Fruit fly (Drosophila melanogaster) whole organism, embryonic: Measurements from ENCODE around the gene Osi17.

Experiments
- Antp ChIP-seq: fragments of 200-800 bp; sonication (Bioruptor generic); optimal IDR thresholded peaks from 3 replicates; lab custom pipeline; 2016; ENCODE audit warnings: missing biosample characterization, missing genetic modification characterization
- Atf-2 ChIP-seq: fragments of 200-800 bp; sonication (Bioruptor generic); optimal IDR thresholded peaks from 2 replicates; lab custom pipeline; 2016; ENCODE audit warnings: missing biosample characterization, missing genetic modification characterization
- BEAF-32 ChIP-seq: fragments of 200-800 bp; sonication (Bioruptor generic); optimal IDR thresholded peaks from 3 replicates; lab custom pipeline; 2017; ENCODE audit warnings: missing biosample characterization, missing genetic modification characterization, mild to moderate bottlenecking, moderate library complexity, missing genetic modification reagents
- CG13775 ChIP-seq: fragments of 200-800 bp; sonication (Bioruptor generic); optimal IDR thresholded peaks from 3 replicates; lab custom pipeline; 2017; ENCODE audit warnings: missing biosample characterization, mild to moderate bottlenecking, missing genetic modification characterization
- CG1603 ChIP-seq: fragments of 200-800 bp; sonication (Bioruptor generic); optimal IDR thresholded peaks from 2 replicates; lab custom pipeline; 2019; ENCODE audit warnings: missing biosample characterization, mild to moderate bottlenecking, missing genetic modification characterization, moderate library complexity
- CG16779 ChIP-seq: fragments of 200-800 bp; sonication (Bioruptor generic); IDR thresholded peaks from 2 replicates; pipeline ENCODE4 v1.3.6; 2022; ENCODE audit warnings: missing biosample characterization, missing genetic modification characterization
- CG16863 ChIP-seq: fragments of 200-800 bp; sonication (Bioruptor generic); optimal IDR thresholded peaks from 3 replicates; lab custom pipeline; 2016; ENCODE audit warnings: missing biosample characterization, missing genetic modification characterization
- CG17361 ChIP-seq: fragments of 200-800 bp; sonication (Bioruptor generic); IDR thresholded peaks from 3 replicates; pipeline ENCODE4 v1.3.6; 2022; ENCODE audit warnings: missing biosample characterization, missing genetic modification characterization
- CG17912 ChIP-seq: fragments of 200-800 bp; sonication (Bioruptor generic); optimal IDR thresholded peaks from 2 replicates; lab custom pipeline; 2018; ENCODE audit warnings: missing biosample characterization, mild to moderate bottlenecking, missing genetic modification characterization
- CG1832 ChIP-seq: fragments of 200-800 bp; sonication (Bioruptor generic); optimal IDR thresholded peaks from 2 replicates; lab custom pipeline; 2017; ENCODE audit warnings: missing biosample characterization, mild to moderate bottlenecking, missing genetic modification characterization, inconsistent platforms
- CG2712 ChIP-seq: fragments of 200-800 bp; optimal IDR thresholded peaks from 3 replicates; lab custom pipeline; 2019; ENCODE audit warnings: missing biosample characterization, mild to moderate bottlenecking, missing genetic modification characterization, moderate library complexity
- CG2889 ChIP-seq: fragments of 200-800 bp; sonication (Bioruptor generic); IDR thresholded peaks from 3 replicates; pipeline ENCODE4 v1.3.6; 2022; ENCODE audit warnings: missing biosample characterization, missing genetic modification characterization
- CG30020 ChIP-seq: fragments of 200-800 bp; optimal IDR thresholded peaks from 2 replicates; lab custom pipeline; 2019; ENCODE audit warnings: missing biosample characterization, mild to moderate bottlenecking, missing genetic modification characterization, moderate library complexity
- CG3838 ChIP-seq: fragments of 200-800 bp; sonication (Bioruptor generic); optimal IDR thresholded peaks from 3 replicates; lab custom pipeline; 2016; ENCODE audit warnings: missing biosample characterization, missing genetic modification characterization
- CG4730 ChIP-seq: fragments of 200-800 bp; sonication (Bioruptor generic); IDR thresholded peaks from 2 replicates; pipeline ENCODE4 v1.3.6; 2022; ENCODE audit warnings: missing biosample characterization, missing genetic modification characterization
- CG9215 ChIP-seq: fragments of 200-800 bp; sonication (Bioruptor generic); IDR thresholded peaks from 2 replicates; pipeline ENCODE4 v1.3.6; 2022; ENCODE audit warnings: missing biosample characterization, missing genetic modification characterization
- CG9876 ChIP-seq: fragments of 200-800 bp; sonication (Bioruptor generic); optimal IDR thresholded peaks from 2 replicates; lab custom pipeline; 2016; ENCODE audit warnings: missing biosample characterization, missing genetic modification characterization
- CkIIα-i1 ChIP-seq: fragments of 200-800 bp; sonication (Bioruptor generic); IDR thresholded peaks from 2 replicates; pipeline ENCODE4 v1.3.6; 2022; ENCODE audit warnings: missing biosample characterization, missing genetic modification characterization
- Dip2 ChIP-seq: fragments of 200-800 bp; sonication (Bioruptor generic); IDR thresholded peaks from 2 replicates; pipeline ENCODE4 v1.3.6; 2022; ENCODE audit warnings: missing biosample characterization, missing genetic modification characterization
- Dll ChIP-seq: fragments of 200-800 bp; sonication (Bioruptor generic); IDR thresholded peaks from 4 replicates; pipeline ENCODE4 v1.3.6; 2022; ENCODE audit warnings: missing biosample characterization, missing genetic modification characterization; ENCODE audit not compliant: partially characterized antibody
- Eip74EF ChIP-seq, 2 experiments: fragments of 200-800 bp in 1 of 2; fragments of >200 bp in 1 of 2; sonication (Bioruptor generic) in 1 of 2; optimal IDR thresholded peaks; 2 replicates each; lab custom pipeline; 2017 to 2019; ENCODE audit warnings: missing biosample characterization in 2 of 2, missing genetic modification characterization in 2 of 2, mild to moderate bottlenecking in 1 of 2, moderate library complexity in 1 of 2
- Hr51 ChIP-seq, 2 experiments: fragments of 200-800 bp; sonication (Bioruptor generic); optimal IDR thresholded peaks; 2 replicates in 1 of 2; 3 replicates in 1 of 2; lab custom pipeline; 2016 to 2018; ENCODE audit warnings: missing biosample characterization in 2 of 2, missing genetic modification characterization in 2 of 2, mild to moderate bottlenecking in 1 of 2, moderate library complexity in 1 of 2
- Hr78 ChIP-seq, 2 experiments: fragments of 200-800 bp in 1 of 2; fragments of >200 bp in 1 of 2; sonication (Bioruptor generic) in 1 of 2; optimal IDR thresholded peaks; 2 replicates each; lab custom pipeline; 2017 to 2019; ENCODE audit warnings: missing biosample characterization in 2 of 2, missing genetic modification characterization in 2 of 2, mild to moderate bottlenecking in 1 of 2, moderate library complexity in 1 of 2
- Jarid2 ChIP-seq: fragments of 200-800 bp; sonication (Bioruptor generic); optimal IDR thresholded peaks from 3 replicates; lab custom pipeline; 2017; ENCODE audit warnings: mild to moderate bottlenecking, missing biosample characterization, missing genetic modification reagents, missing genetic modification characterization
- Med ChIP-seq: fragments of 200-800 bp; sonication (Bioruptor generic); peaks from one replicate; lab custom pipeline; 2016; ENCODE audit warnings: missing biosample characterization, missing genetic modification characterization, mild to moderate bottlenecking, inconsistent platforms, moderate library complexity
- Sox100B ChIP-seq: fragments of 200-800 bp; sonication (Bioruptor generic); optimal IDR thresholded peaks from 3 replicates; lab custom pipeline; 2018; ENCODE audit warnings: missing biosample characterization, mild to moderate bottlenecking, missing genetic modification characterization
- Spps ChIP-seq: fragments of 200-800 bp; sonication (Bioruptor generic); optimal IDR thresholded peaks from 2 replicates; lab custom pipeline; 2018; ENCODE audit warnings: missing biosample characterization, mild to moderate bottlenecking, missing genetic modification characterization
- TFAM ChIP-seq: fragments of 200-800 bp; sonication (Bioruptor generic); optimal IDR thresholded peaks from 2 replicates; lab custom pipeline; 2017; ENCODE audit warnings: missing biosample characterization, missing genetic modification characterization, inconsistent platforms
- Xrp1 ChIP-seq: fragments of 200-800 bp; sonication (Bioruptor generic); IDR thresholded peaks from 2 replicates; pipeline ENCODE4 v1.3.6; 2022; ENCODE audit warnings: missing biosample characterization, missing genetic modification characterization
- chinmo ChIP-seq: fragments of 200-800 bp; sonication (Bioruptor generic); IDR thresholded peaks from 4 replicates; pipeline ENCODE4 v1.3.6; 2022; ENCODE audit warnings: missing biosample characterization, missing genetic modification characterization; ENCODE audit not compliant: partially characterized antibody
- chm ChIP-seq: fragments of 200-800 bp; sonication (Bioruptor generic); IDR thresholded peaks from 2 replicates; pipeline ENCODE4 v1.3.6; 2022; ENCODE audit warnings: missing biosample characterization, missing genetic modification characterization
- dm ChIP-seq: fragments of 200-800 bp; sonication (Bioruptor generic); optimal IDR thresholded peaks from 3 replicates; lab custom pipeline; 2016; ENCODE audit warnings: missing biosample characterization, missing genetic modification characterization
- dmrt11E ChIP-seq: fragments of 200-800 bp; sonication (Bioruptor generic); optimal IDR thresholded peaks from 3 replicates; lab custom pipeline; 2018; ENCODE audit warnings: missing biosample characterization, mild to moderate bottlenecking, missing genetic modification characterization, moderate library complexity
- dysf ChIP-seq: fragments of 200-800 bp; sonication (Bioruptor generic); IDR thresholded peaks from 3 replicates; pipeline ENCODE4 v1.3.6; 2022; ENCODE audit warnings: missing biosample characterization, missing genetic modification characterization
- emc ChIP-seq: fragments of 200-800 bp; sonication (Bioruptor generic); optimal IDR thresholded peaks from 2 replicates; lab custom pipeline; 2016; ENCODE audit warnings: missing biosample characterization, missing genetic modification characterization
- eyg ChIP-seq: fragments of 200-800 bp; sonication (Bioruptor generic); optimal IDR thresholded peaks from 3 replicates; lab custom pipeline; 2016; ENCODE audit warnings: missing biosample characterization, missing genetic modification characterization
- lbe ChIP-seq: fragments of 200-800 bp; sonication (Bioruptor generic); optimal IDR thresholded peaks from 2 replicates; lab custom pipeline; 2016; ENCODE audit warnings: missing biosample characterization, mild to moderate bottlenecking, missing genetic modification characterization
- lola ChIP-seq, 3 experiments: fragments of >200 bp in 2 of 3; fragments of 200-800 bp in 1 of 3; sonication (Bioruptor generic) in 1 of 3; optimal IDR thresholded peaks; 2 replicates each; lab custom pipeline; 2017 to 2019; ENCODE audit warnings: missing biosample characterization in 3 of 3, missing genetic modification characterization in 3 of 3, mild to moderate bottlenecking in 1 of 3, moderate library complexity in 1 of 3
- luna ChIP-seq: fragments of 200-800 bp; sonication (Bioruptor generic); optimal IDR thresholded peaks from 2 replicates; lab custom pipeline; 2016; ENCODE audit warnings: missing biosample characterization, missing genetic modification characterization
- nerfin-1 ChIP-seq: fragments of 200-800 bp; sonication (Bioruptor generic); optimal IDR thresholded peaks from 3 replicates; lab custom pipeline; 2019; ENCODE audit warnings: missing biosample characterization, mild to moderate bottlenecking, missing genetic modification characterization, moderate library complexity
- pan ChIP-seq, 4 experiments: fragments of >200 bp in 3 of 4; fragments of 200-800 bp in 1 of 4; sonication (Bioruptor generic) in 1 of 4; optimal IDR thresholded peaks in 3 of 4; IDR thresholded peaks in 1 of 4; 2 replicates each; pipeline versions ENCODE4 v1.3.6 to Lab custom; 2017 to 2022; ENCODE audit warnings: missing biosample characterization in 2 of 4, missing genetic modification characterization in 2 of 4, mixed read lengths in 1 of 4
- run ChIP-seq: fragments of 200-800 bp; sonication (Bioruptor generic); optimal IDR thresholded peaks from 3 replicates; lab custom pipeline; 2018; ENCODE audit warnings: missing biosample characterization, mild to moderate bottlenecking, missing genetic modification characterization
- trh ChIP-seq: fragments of 200-800 bp; sonication (Bioruptor generic); optimal IDR thresholded peaks from 2 replicates; lab custom pipeline; 2016; ENCODE audit warnings: missing biosample characterization, missing genetic modification characterization
- ttk ChIP-seq: fragments of 200-800 bp; sonication (Bioruptor generic); IDR thresholded peaks from 2 replicates; pipeline ENCODE4 v2.1.2; 2022; ENCODE audit warnings: missing biosample characterization, missing genetic modification characterization
- zen2 ChIP-seq: fragments of 200-800 bp; sonication (Bioruptor generic); IDR thresholded peaks from 3 replicates; pipeline ENCODE4 v1.3.6; 2022; ENCODE audit warnings: missing biosample characterization, missing genetic modification characterization; ENCODE audit not compliant: partially characterized antibody
- zf30C ChIP-seq: fragments of 200-800 bp; sonication (Bioruptor generic); optimal IDR thresholded peaks from 3 replicates; lab custom pipeline; 2018; ENCODE audit warnings: missing biosample characterization, mild to moderate bottlenecking, missing genetic modification characterization
- zfh2 ChIP-seq: fragments of 200-800 bp; sonication (Bioruptor generic); optimal IDR thresholded peaks from 2 replicates; lab custom pipeline; 2016; ENCODE audit warnings: missing biosample characterization, missing genetic modification characterization

Osi17 gene

DNA sequence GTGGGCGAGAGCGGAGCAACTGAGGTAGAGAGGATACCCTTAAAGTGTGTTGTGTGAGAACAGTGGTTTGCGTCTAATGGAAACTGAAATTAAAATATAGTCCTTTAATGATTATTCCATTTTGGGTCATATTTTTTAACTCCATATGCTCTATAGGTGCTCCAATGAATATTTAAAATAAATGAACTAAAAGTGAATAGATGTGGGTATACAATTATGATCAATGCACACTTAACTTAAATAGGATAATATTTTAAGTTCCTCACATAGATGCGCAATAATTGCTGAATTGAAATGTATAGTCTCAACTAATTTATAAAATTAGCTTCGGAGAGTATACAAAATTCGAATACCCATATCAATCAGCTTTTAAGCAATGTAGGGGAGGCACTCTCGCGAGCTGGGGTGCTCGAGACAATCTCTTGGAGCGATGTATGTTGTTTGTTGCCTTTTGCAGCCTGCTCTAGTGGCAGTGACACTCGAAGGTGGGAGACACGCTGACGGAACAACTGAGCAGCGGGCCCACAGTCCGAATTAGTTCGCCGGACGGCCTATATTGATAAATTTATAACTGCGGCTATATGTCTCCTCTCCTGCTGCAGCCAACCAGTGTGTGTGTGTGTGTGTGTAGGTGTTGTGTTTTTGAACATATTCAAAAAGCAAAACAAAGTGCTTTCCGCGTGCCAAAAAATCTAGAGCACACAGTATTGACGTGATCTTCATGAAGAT lies 42.2 kb downstream of the Osi17 start (continued):
- TF ChIP-seq dysf (GFP tag; lab: Robert Waterston, UW), result peak; percentile 82; the same call in 2 of the 3 replicates
- TF ChIP-seq BEAF-32, result peak; percentile 50
- TF ChIP-seq CG9876 (GFP tag; lab: Kevin White, UChicago), result no peak
- no peak for TF ChIP-seq TFAM
- peak; percentile 19 for TF ChIP-seq lbe (GFP tag; lab: Kevin White, UChicago)
- TF ChIP-seq chinmo, result no peak
- peak; percentile 22 for TF ChIP-seq zfh2 (GFP tag; lab: Kevin White, UChicago)
- TF ChIP-seq dm (GFP tag; lab: Kevin White, UChicago), result peak; percentile 49
- TF ChIP-seq Atf-2, result peak; percentile 65
- no peak for TF ChIP-seq zen2 (GFP tag; lab: Robert Waterston, UW)
- TF ChIP-seq CG2712 (tag; lab: Kevin White, UChicago), result peak; percentile 92
- no peak for TF ChIP-seq Hr78 (GFP tag; optimal IDR thresholded peaks at IDR 0.05; lab: Kevin White, UChicago)
- peak; percentile 53 for TF ChIP-seq Antp (GFP tag; lab: Kevin White, UChicago)
- TF ChIP-seq run (tag; lab: Kevin White, UChicago), result no peak
- TF ChIP-seq Sox100B (GFP tag; lab: Kevin White, UChicago), result peak; percentile 92
- TF ChIP-seq Eip74EF (GFP tag; optimal IDR thresholded peaks at IDR 0.05; lab: Kevin White, UChicago), result peak in 1 of 2 experiments; percentile 82
- peak in 1 of 2 experiments; percentile 26 for TF ChIP-seq Hr51 (GFP tag; optimal IDR thresholded peaks at IDR 0.05; lab: Kevin White, UChicago)
- TF ChIP-seq CG16863 (GFP tag; lab: Kevin White, UChicago), result peak; percentile 41
- TF ChIP-seq Jarid2, result no peak
- no peak for TF ChIP-seq nerfin-1 (tag; lab: Kevin White, UChicago)
- TF ChIP-seq CkIIα-i1 (GFP tag; lab: Robert Waterston, UW), result no peak
- peak; percentile 29 for TF ChIP-seq luna
- no peak for TF ChIP-seq Dip2
- no peak; the same call in 1 of the 3 replicates for TF ChIP-seq CG17361 (GFP tag; lab: Robert Waterston, UW)
- TF ChIP-seq CG2889, result no peak
- TF ChIP-seq dmrt11E (tag; lab: Kevin White, UChicago), result peak; percentile 76
- no peak for TF ChIP-seq chm (GFP tag; lab: Robert Waterston, UW)
- peak; percentile 63 for TF ChIP-seq ttk (GFP tag; lab: Robert Waterston, UW)
- no peak for TF ChIP-seq CG1603 (tag; lab: Kevin White, UChicago)
- TF ChIP-seq lola (GFP tag; optimal IDR thresholded peaks at IDR 0.05; lab: Kevin White, UChicago), result peak in 1 of 3 experiments; percentile 81
- TF ChIP-seq Spps (tag; lab: Kevin White, UChicago), result peak; percentile 53
- TF ChIP-seq eyg (GFP tag; lab: Kevin White, UChicago), result no peak
- no peak for TF ChIP-seq CG17912 (GFP tag; lab: Kevin White, UChicago)
- TF ChIP-seq Med (GFP tag; lab: Kevin White, UChicago), result peak; percentile 89
- TF ChIP-seq CG4730, result peak; percentile 47
- TF ChIP-seq pan (optimal IDR thresholded peaks at IDR 0.05; lab: Kevin White, UChicago), result no peak
- TF ChIP-seq pan (GFP tag; optimal IDR thresholded peaks at IDR 0.05 in 1 of 2, IDR thresholded peaks at IDR 0.05 in 1 of 2), result peak in 1 of 2 experiments; percentile 70
- TF ChIP-seq CG3838 (GFP tag; lab: Kevin White, UChicago), result peak; percentile 79
- no peak for TF ChIP-seq CG16779
- 0 out of 4 replicates have a peak, but pooled peaks have one; percentile 24 for TF ChIP-seq Dll (GFP tag; lab: Robert Waterston, UW)
- no peak for TF ChIP-seq emc (GFP tag; lab: Kevin White, UChicago)
- no peak for TF ChIP-seq zf30C (GFP tag; lab: Kevin White, UChicago)
- no peak for TF ChIP-seq CG1832
- no peak; the same call in 1 of the 2 replicates for TF ChIP-seq CG9215 (GFP tag; lab: Robert Waterston, UW)
- peak; percentile 31 for TF ChIP-seq trh (GFP tag; lab: Kevin White, UChicago)
- TF ChIP-seq Xrp1, result peak; percentile 55
- no peak for TF ChIP-seq CG30020 (tag; lab: Kevin White, UChicago)
- TF ChIP-seq CG13775 (GFP tag; lab: Kevin White, UChicago), result peak; percentile 75
